Worm (Caenorhabditis elegans): ENCODE results near the gene gpb-1.
"Not testable (repeated sequence)": the region's sequence is repeated elsewhere in the genome, so short reads cannot be mapped to it uniquely, and the experiment has no call there.

Gene gpb-1

ce11 chrII:11759277-11759676 is 10.9 kb upstream of the gpb-1 start, which contains the start of the genes F44E5.4 and F44E5.5:
TSS of gene F44E5.4 (minus strand) at chrII:11759311.
TSS of gene F44E5.5 (plus strand) at chrII:11759662.
- TF ChIP-seq lin-13 (GFP tag; optimal IDR thresholded peaks at IDR 0.05) (peak; percentile 89), ztf-11 (tag; optimal IDR thresholded peaks at IDR 0.05) (peak; percentile 54), lsy-2 (tag; optimal IDR thresholded peaks at IDR 0.05) (peak; percentile 84 to 88), mdl-1 (tag; optimal IDR thresholded peaks at IDR 0.05) (peak in 1 of 2 experiments; percentile 29), nhr-25 (tag; optimal IDR thresholded peaks at IDR 0.05) (peak; percentile 87), sma-3 (GFP tag; optimal IDR thresholded peaks at IDR 0.05) (peak; percentile 87), unc-39 (tag; optimal IDR thresholded peaks at IDR 0.05) (peak; percentile 71), F13H6.1 (tag; optimal IDR thresholded peaks at IDR 0.05) (peak; percentile 89), nhr-6 (tag; optimal IDR thresholded peaks at IDR 0.05) (peak; percentile 70), nhr-21 (tag; optimal IDR thresholded peaks at IDR 0.05) (peak; percentile 21), crh-2 (tag; optimal IDR thresholded peaks at IDR 0.05) (peak; percentile 91), R02D3.7 (tag; optimal IDR thresholded peaks at IDR 0.05) (peak; percentile 21), Y55F3AM.14 (GFP tag; optimal IDR thresholded peaks at IDR 0.05) (peak; percentile 97), snpc-4 (tag; optimal IDR thresholded peaks at IDR 0.05) (peak; percentile 46), nhr-129 (tag; optimal IDR thresholded peaks at IDR 0.05) (peak; percentile 68), gmeb-1 (tag; optimal IDR thresholded peaks at IDR 0.05) (peak; percentile 76), sma-9 (GFP tag; optimal IDR thresholded peaks at IDR 0.05) (peak; percentile 84), C34F6.9 (tag; optimal IDR thresholded peaks at IDR 0.05) (peak; percentile 85), nhr-10 (tag; optimal IDR thresholded peaks at IDR 0.05) (peak; percentile 86), fos-1 (tag; optimal IDR thresholded peaks at IDR 0.05) (peak; percentile 32), ceh-82 (tag; optimal IDR thresholded peaks at IDR 0.05) (peak; percentile 5), egl-27 (tag; optimal IDR thresholded peaks at IDR 0.05) (peak; percentile 88), lin-11 (tag; optimal IDR thresholded peaks at IDR 0.05) (peak; percentile 50), unc-62 (GFP tag; optimal IDR thresholded peaks at IDR 0.05) (peak; percentile 18), ztf-4 (tag; optimal IDR thresholded peaks at IDR 0.05) (peak; percentile 79), mab-5 (tag; optimal IDR thresholded peaks at IDR 0.05) (peak; percentile 26), sem-4 (tag; optimal IDR thresholded peaks at IDR 0.05) (peak; percentile 79), unc-55 (GFP tag; optimal IDR thresholded peaks at IDR 0.05) (peak; percentile 58), ztf-1 (GFP tag; conservative IDR thresholded peaks at IDR 0.05) (peak; percentile 98)
- TF ChIP-seq sma-9 (tag; optimal IDR thresholded peaks at IDR 0.05): not testable (repeated sequence)

ce11 chrII:11756684-11757107 is 8.3 kb upstream of the gpb-1 start:
- TF ChIP-seq lsy-2 (tag; optimal IDR thresholded peaks at IDR 0.05) (peak in 1 of 2 experiments; percentile 89), nhr-25 (tag; optimal IDR thresholded peaks at IDR 0.05) (no peak), lin-13 (GFP tag; optimal IDR thresholded peaks at IDR 0.05) (peak; percentile 81), mbf-1 (tag; optimal IDR thresholded peaks at IDR 0.05) (no peak), fos-1 (tag; optimal IDR thresholded peaks at IDR 0.05) (no peak), unc-62 (GFP tag; optimal IDR thresholded peaks at IDR 0.05) (no peak), ama-1 (optimal IDR thresholded peaks at IDR 0.05) (peak; percentile 99), nhr-23 (tag; optimal IDR thresholded peaks at IDR 0.05) (no peak), crh-2 (tag; optimal IDR thresholded peaks at IDR 0.05) (peak; percentile 90), ztf-1 (GFP tag; conservative IDR thresholded peaks at IDR 0.05) (0 out of 2 replicates have a peak, but pooled peaks have one; percentile 31), unc-55 (GFP tag; optimal IDR thresholded peaks at IDR 0.05) (peak; percentile 45), ZK546.5 (tag; optimal IDR thresholded peaks at IDR 0.05) (no peak), Y55F3AM.14 (GFP tag; optimal IDR thresholded peaks at IDR 0.05) (no peak), ceh-16 (tag; optimal IDR thresholded peaks at IDR 0.05) (no peak), nhr-129 (tag; optimal IDR thresholded peaks at IDR 0.05) (peak; percentile 57), ztf-4 (tag; optimal IDR thresholded peaks at IDR 0.05) (peak; percentile 98), lin-11 (tag; optimal IDR thresholded peaks at IDR 0.05) (peak; percentile 45), nhr-11 (tag; optimal IDR thresholded peaks at IDR 0.05) (no peak), sem-4 (tag; optimal IDR thresholded peaks at IDR 0.05) (peak; percentile 63), snpc-4 (tag; optimal IDR thresholded peaks at IDR 0.05) (peak; percentile 50), C34F6.9 (tag; optimal IDR thresholded peaks at IDR 0.05) (peak; percentile 97), nhr-12 (tag; optimal IDR thresholded peaks at IDR 0.05) (peak; percentile 62), gmeb-1 (tag; optimal IDR thresholded peaks at IDR 0.05) (peak; percentile 15), dmd-4 (tag; optimal IDR thresholded peaks at IDR 0.05) (no peak), F13H6.1 (tag; optimal IDR thresholded peaks at IDR 0.05) (peak; percentile 30), sma-9 (GFP tag; optimal IDR thresholded peaks at IDR 0.05) (no peak), sma-9 (tag; optimal IDR thresholded peaks at IDR 0.05) (no peak), skn-1 (tag; optimal IDR thresholded peaks at IDR 0.05) (peak; percentile 56), peb-1 (tag; optimal IDR thresholded peaks at IDR 0.05) (no peak)

All from whole organism, L2 larva.